Fruit fly (Drosophila melanogaster): Measurements from ENCODE around the gene Smn.

dm6 chr3L:16629793-16630192 lies 48.4 kb upstream of the Smn start:
- no peak for TF ChIP-seq CG7372 (GFP tag; IDR thresholded peaks at IDR 0.05)
- TF ChIP-seq pum (GFP tag; optimal IDR thresholded peaks at IDR 0.05) = no peak
- TF ChIP-seq mirr (GFP tag; optimal IDR thresholded peaks at IDR 0.05) = no peak
- TF ChIP-seq fru (optimal IDR thresholded peaks at IDR 0.05) = no peak
- no peak for TF ChIP-seq sc (optimal IDR thresholded peaks at IDR 0.05)
- no peak for TF ChIP-seq sc (GFP tag; optimal IDR thresholded peaks at IDR 0.05)
- TF ChIP-seq Abd-B (GFP tag; optimal IDR thresholded peaks at IDR 0.05) = no peak
- no peak for TF ChIP-seq h (optimal IDR thresholded peaks at IDR 0.05)
- TF ChIP-seq H15 (GFP tag; IDR thresholded peaks at IDR 0.05) = no peak
- no peak for TF ChIP-seq GATAe (GFP tag; conservative IDR thresholded peaks at IDR 0.05)
- TF ChIP-seq CG7928 (GFP tag; optimal IDR thresholded peaks at IDR 0.05) = no peak
- no peak for TF ChIP-seq CG6175 (GFP tag; IDR thresholded peaks at IDR 0.05)
- TF ChIP-seq CG15479 (GFP tag; optimal IDR thresholded peaks at IDR 0.05) = no peak

Data from whole organism, embryonic.